Worm (Caenorhabditis elegans) whole organism, L2 larva: ENCODE measurements around the gene dop-1.

Experiments
- C34F6.9 ChIP-seq: fragments of 150-350 bp; optimal IDR thresholded peaks from 2 replicates; lab custom pipeline; 2014; ENCODE audit warnings: missing biosample characterization, missing genetic modification characterization
- F13H6.1 ChIP-seq: sonication (generic microtip); optimal IDR thresholded peaks from 2 replicates; lab custom pipeline; 2016; ENCODE audit warnings: missing genetic modification characterization, missing compliant biosample characterization
- R02D3.7 ChIP-seq: fragments of 150-350 bp; optimal IDR thresholded peaks from 2 replicates; lab custom pipeline; 2014; ENCODE audit warnings: missing biosample characterization, missing genetic modification characterization
- Y55F3AM.14 ChIP-seq: fragments of 200-800 bp; sonication (Bioruptor generic); optimal IDR thresholded peaks from 2 replicates; lab custom pipeline; 2018; ENCODE audit warnings: mild to moderate bottlenecking, missing genetic modification characterization, missing compliant biosample characterization
- ZK546.5 ChIP-seq: sonication (generic microtip); optimal IDR thresholded peaks from 2 replicates; lab custom pipeline; 2017; ENCODE audit warnings: missing biosample characterization, missing genetic modification characterization
- alr-1 ChIP-seq: fragments of 150-350 bp; optimal IDR thresholded peaks from 2 replicates; lab custom pipeline; 2014; ENCODE audit warnings: missing biosample characterization, missing genetic modification characterization
- ama-1 ChIP-seq: fragments of 150-350 bp; optimal IDR thresholded peaks from 2 replicates; lab custom pipeline; 2018; ENCODE audit warnings: inconsistent platforms
- ceh-82 ChIP-seq: fragments of 150-350 bp; optimal IDR thresholded peaks from 2 replicates; lab custom pipeline; 2014; ENCODE audit warnings: missing biosample characterization, missing genetic modification characterization
- crh-2 ChIP-seq: sonication (generic microtip); optimal IDR thresholded peaks from 2 replicates; lab custom pipeline; 2017; ENCODE audit warnings: missing biosample characterization, missing genetic modification characterization
- dmd-4 ChIP-seq: sonication (generic microtip); optimal IDR thresholded peaks from 2 replicates; lab custom pipeline; 2017; ENCODE audit warnings: missing biosample characterization, missing genetic modification characterization
- elt-1 ChIP-seq: fragments of 150-350 bp; optimal IDR thresholded peaks from 2 replicates; lab custom pipeline; 2014; ENCODE audit warnings: missing biosample characterization, missing genetic modification characterization
- fos-1 ChIP-seq: fragments of 150-350 bp; optimal IDR thresholded peaks from 2 replicates; lab custom pipeline; 2014; ENCODE audit warnings: missing biosample characterization, missing genetic modification characterization
- gmeb-1 ChIP-seq: fragments of 150-350 bp; optimal IDR thresholded peaks from 2 replicates; lab custom pipeline; 2014; ENCODE audit warnings: missing biosample characterization, missing genetic modification characterization
- lin-11 ChIP-seq: fragments of 150-350 bp; sonication (generic microtip); optimal IDR thresholded peaks from 2 replicates; lab custom pipeline; 2014; ENCODE audit warnings: missing biosample characterization, missing genetic modification characterization, inconsistent platforms, mixed read lengths
- lin-13 ChIP-seq: fragments of 150-350 bp; optimal IDR thresholded peaks from 2 replicates; lab custom pipeline; 2014; ENCODE audit warnings: missing biosample characterization, missing genetic modification reagents, missing genetic modification characterization
- lsy-2 ChIP-seq, 2 experiments: fragments of 150-350 bp in 1 of 2; sonication (generic microtip) in 1 of 2; optimal IDR thresholded peaks; 2 replicates each; lab custom pipeline; 2014 to 2017; ENCODE audit warnings: missing biosample characterization in 2 of 2, missing genetic modification characterization in 2 of 2
- mab-5 ChIP-seq: fragments of 150-350 bp; optimal IDR thresholded peaks from 2 replicates; lab custom pipeline; 2014; ENCODE audit warnings: missing biosample characterization, missing genetic modification characterization
- mbf-1 ChIP-seq: sonication (generic microtip); optimal IDR thresholded peaks from 2 replicates; lab custom pipeline; 2017; ENCODE audit warnings: missing biosample characterization, missing genetic modification characterization
- mdl-1 ChIP-seq, 2 experiments: fragments of 150-350 bp in 1 of 2; sonication (generic microtip) in 1 of 2; optimal IDR thresholded peaks; 2 replicates each; lab custom pipeline; 2017; ENCODE audit warnings: missing biosample characterization in 2 of 2, missing genetic modification characterization in 2 of 2
- nhr-11 ChIP-seq: fragments of 150-350 bp; optimal IDR thresholded peaks from 2 replicates; lab custom pipeline; 2014; ENCODE audit warnings: missing biosample characterization, missing genetic modification characterization
- nhr-12 ChIP-seq: fragments of 150-350 bp; optimal IDR thresholded peaks from 2 replicates; lab custom pipeline; 2014; ENCODE audit warnings: missing biosample characterization, missing genetic modification characterization
- nhr-129 ChIP-seq: fragments of 150-350 bp; optimal IDR thresholded peaks from 2 replicates; lab custom pipeline; 2014; ENCODE audit warnings: missing biosample characterization, missing genetic modification characterization
- nhr-21 ChIP-seq: fragments of 150-350 bp; optimal IDR thresholded peaks from 2 replicates; lab custom pipeline; 2014; ENCODE audit warnings: missing biosample characterization, missing genetic modification characterization
- nhr-23 ChIP-seq: fragments of 150-350 bp; optimal IDR thresholded peaks from 2 replicates; lab custom pipeline; 2014; ENCODE audit warnings: missing biosample characterization, missing genetic modification reagents, missing genetic modification characterization
- nhr-237 ChIP-seq: fragments of 150-350 bp; optimal IDR thresholded peaks from 2 replicates; lab custom pipeline; 2014; ENCODE audit warnings: missing biosample characterization, missing genetic modification characterization
- nhr-25 ChIP-seq: fragments of 150-350 bp; sonication (generic microtip); optimal IDR thresholded peaks from 3 replicates; lab custom pipeline; 2014; ENCODE audit warnings: missing biosample characterization, missing genetic modification characterization
- nhr-6 ChIP-seq: fragments of 150-350 bp; optimal IDR thresholded peaks from 2 replicates; lab custom pipeline; 2014; ENCODE audit warnings: missing biosample characterization, missing genetic modification characterization
- peb-1 ChIP-seq: fragments of 150-350 bp; optimal IDR thresholded peaks from 2 replicates; lab custom pipeline; 2014; ENCODE audit warnings: missing biosample characterization, missing genetic modification characterization
- sem-4 ChIP-seq: fragments of 150-350 bp; optimal IDR thresholded peaks from 2 replicates; lab custom pipeline; 2014; ENCODE audit warnings: missing biosample characterization, missing genetic modification reagents, missing genetic modification characterization
- sma-3 ChIP-seq: sonication (generic microtip); optimal IDR thresholded peaks from 2 replicates; lab custom pipeline; 2016; ENCODE audit warnings: missing genetic modification reagents, missing genetic modification characterization, missing compliant biosample characterization
- sma-9 ChIP-seq, 2 experiments: fragments of 150-350 bp in 1 of 2; sonication (generic microtip) in 1 of 2; optimal IDR thresholded peaks; 2 replicates each; lab custom pipeline; 2014 to 2016; ENCODE audit warnings: missing genetic modification characterization in 2 of 2, mild to moderate bottlenecking in 1 of 2, missing biosample characterization in 1 of 2, missing compliant biosample characterization in 1 of 2, missing genetic modification reagents in 1 of 2, moderate library complexity in 1 of 2
- snpc-4 ChIP-seq: fragments of 150-350 bp; optimal IDR thresholded peaks from 2 replicates; lab custom pipeline; 2014; ENCODE audit warnings: missing biosample characterization, missing genetic modification characterization
- unc-39 ChIP-seq: fragments of 150-350 bp; optimal IDR thresholded peaks from 2 replicates; lab custom pipeline; 2014; ENCODE audit warnings: missing biosample characterization, missing genetic modification characterization
- unc-55 ChIP-seq: fragments of 150-350 bp; sonication (generic microtip); optimal IDR thresholded peaks from 3 replicates; lab custom pipeline; 2014; ENCODE audit warnings: missing biosample characterization, missing genetic modification reagents, missing genetic modification characterization
- unc-62 ChIP-seq: fragments of 150-350 bp; optimal IDR thresholded peaks from 2 replicates; lab custom pipeline; 2014; ENCODE audit warnings: missing biosample characterization, missing genetic modification reagents, missing genetic modification characterization
- zag-1 ChIP-seq: fragments of 150-350 bp; optimal IDR thresholded peaks from 2 replicates; lab custom pipeline; 2014; ENCODE audit warnings: missing biosample characterization, missing genetic modification characterization
- ztf-1 ChIP-seq: fragments of 200-800 bp; sonication (Bioruptor generic); conservative IDR thresholded peaks from 2 replicates; pipeline ENCODE4 v1.3.6; 2022; ENCODE audit warnings: missing genetic modification characterization, missing compliant biosample characterization
- ztf-11 ChIP-seq: sonication (generic microtip); optimal IDR thresholded peaks from 2 replicates; lab custom pipeline; 2017; ENCODE audit warnings: missing biosample characterization, missing genetic modification characterization

Gene dop-1

ce11 chrX:4418751-4419150, at the start of gene dop-1:
Gene dop-1, minus strand, starts transcription at chrX:4418851.
- TF ChIP-seq ceh-82 (tag; lab: Kevin White, UChicago), result no peak
- TF ChIP-seq peb-1 (tag; lab: Kevin White, UChicago), result no peak
- TF ChIP-seq nhr-23 (tag; lab: Kevin White, UChicago), result no peak
- TF ChIP-seq snpc-4, result no peak
- TF ChIP-seq mab-5 (tag; lab: Kevin White, UChicago), result no peak

ce11 chrX:4466218-4466617, 47.6 kb upstream of the dop-1 start, which contains the start of gene nmur-3:
Gene nmur-3, plus strand, starts transcription at chrX:4466518.
- TF ChIP-seq ama-1 (no peak), nhr-12 (tag; lab: Kevin White, UChicago) (no peak), nhr-237 (tag; lab: Kevin White, UChicago) (no peak), unc-62 (GFP tag; lab: Kevin White, UChicago) (no peak), sem-4 (no peak), R02D3.7 (no peak), nhr-21 (tag; lab: Kevin White, UChicago) (no peak), nhr-25 (tag; lab: Kevin White, UChicago) (no peak), ztf-11 (tag; lab: Kevin White, UChicago) (no peak), Y55F3AM.14 (GFP tag; lab: Kevin White, UChicago) (no peak), zag-1 (no peak), mbf-1 (tag; lab: Kevin White, UChicago) (no peak)

ce11 chrX:4464367-4464766, 45.7 kb upstream of the dop-1 start:
- TF ChIP-seq elt-1 (tag; lab: Kevin White, UChicago) (no peak), fos-1 (tag; lab: Kevin White, UChicago) (no peak), peb-1 (tag; lab: Kevin White, UChicago) (no peak), nhr-237 (tag; lab: Kevin White, UChicago) (no peak), nhr-11 (no peak), lin-13 (no peak), mbf-1 (tag; lab: Kevin White, UChicago) (no peak), nhr-21 (tag; lab: Kevin White, UChicago) (no peak), unc-39 (tag; lab: Kevin White, UChicago) (no peak), ceh-82 (tag; lab: Kevin White, UChicago) (no peak), ZK546.5 (tag; lab: Kevin White, UChicago) (no peak), snpc-4 (no peak), crh-2 (tag; lab: Kevin White, UChicago) (no peak), nhr-25 (tag; lab: Kevin White, UChicago) (no peak), sma-3 (no peak), F13H6.1 (tag; lab: Kevin White, UChicago) (no peak), gmeb-1 (tag; lab: Kevin White, UChicago) (no peak), alr-1 (no peak)

- TF ChIP-seq fos-1 (tag; lab: Kevin White, UChicago) (peak; percentile 40), gmeb-1 (tag; lab: Kevin White, UChicago) (peak; percentile 14), Y55F3AM.14 (GFP tag; lab: Kevin White, UChicago) (no peak), crh-2 (tag; lab: Kevin White, UChicago) (peak; percentile 67), nhr-25 (tag; lab: Kevin White, UChicago) (peak; percentile 58), alr-1 (no peak), snpc-4 (peak; percentile 13), lin-13 (peak; percentile 38), F13H6.1 (tag; lab: Kevin White, UChicago) (peak; percentile 43), sem-4 (no peak), ztf-1 (GFP tag; lab: Robert Waterston, UW) (no peak), dmd-4 (no peak), sma-9 (GFP tag; optimal IDR thresholded peaks at IDR 0.05; lab: Kevin White, UChicago) (peak; percentile 44), sma-9 (tag; optimal IDR thresholded peaks at IDR 0.05; lab: Kevin White, UChicago) (no peak), nhr-6 (tag; lab: Kevin White, UChicago) (no peak), unc-55 (GFP tag; lab: Kevin White, UChicago) (peak; percentile 65), unc-39 (tag; lab: Kevin White, UChicago) (no peak), nhr-129 (tag; lab: Kevin White, UChicago) (peak; percentile 60), R02D3.7 (no peak), C34F6.9 (tag; lab: Kevin White, UChicago) (peak; percentile 79), mdl-1 (tag; optimal IDR thresholded peaks at IDR 0.05; lab: Kevin White, UChicago) (no peak), sma-3 (peak; percentile 24), lin-11 (tag; lab: Kevin White, UChicago) (no peak), nhr-21 (tag; lab: Kevin White, UChicago) (peak; percentile 20), lsy-2 (tag; optimal IDR thresholded peaks at IDR 0.05; lab: Kevin White, UChicago) (peak in 1 of 2 experiments; percentile 75)
Measured at ce11 chrX:4462390-4462789, 43.7 kb upstream of the dop-1 start, which contains the start of gene atg-16.1. Gene atg-16.1, minus strand, starts transcription at chrX:4462465.
